Fruit fly (Drosophila melanogaster): ENCODE results near the gene ps.

- TF ChIP-seq pan (optimal IDR thresholded peaks at IDR 0.05) (no peak), psq (optimal IDR thresholded peaks at IDR 0.05) (no peak), CG8478 (optimal IDR thresholded peaks at IDR 0.05) (no peak)
Observed at dm6 chr3R:9411928-9412640, 5.7 kb upstream of the ps start, which contains the start of the genes Task7 and alpha-Man-IIa.

All from whole organism.